Fruit fly (Drosophila melanogaster) whole organism: ENCODE data around the gene CG33687.

Experiments used
- CG8478 ChIP-seq: fragments of >200 bp; optimal IDR thresholded peaks from 2 replicates; lab custom pipeline; 2018; ENCODE audit warnings: inconsistent platforms
- Dll ChIP-seq: fragments of >200 bp; optimal IDR thresholded peaks from 2 replicates; lab custom pipeline; 2017
- EcR ChIP-seq, 2 experiments: fragments of >200 bp; optimal IDR thresholded peaks; 2 replicates each; lab custom pipeline; 2017; ENCODE audit warnings: missing biosample characterization in 2 of 2, missing genetic modification characterization in 2 of 2, missing genetic modification reagents in 2 of 2
- pan ChIP-seq: fragments of >200 bp; optimal IDR thresholded peaks from 2 replicates; lab custom pipeline; 2017
- psq ChIP-seq: fragments of >200 bp; optimal IDR thresholded peaks from 2 replicates; lab custom pipeline; 2017
- usp ChIP-seq: fragments of >200 bp; optimal IDR thresholded peaks from 2 replicates; lab custom pipeline; 2017; ENCODE audit warnings: missing biosample characterization, missing genetic modification characterization, mixed read lengths

- no peak for TF ChIP-seq CG8478
- TF ChIP-seq EcR (GFP tag; optimal IDR thresholded peaks at IDR 0.05; lab: Kevin White, UChicago), result no peak
- TF ChIP-seq pan (lab: Kevin White, UChicago), result peak; percentile 94
- no peak for TF ChIP-seq Dll
- no peak for TF ChIP-seq usp (GFP tag; lab: Kevin White, UChicago)
- TF ChIP-seq psq (lab: Kevin White, UChicago), result no peak
Observed at dm6 chr3L:16177751-16178150, 19.9 kb upstream of the CG33687 start.
